Fruit fly (Drosophila melanogaster) whole organism, embryonic: ENCODE data around the gene nbs.
A peak's percentile ranks its signal among the peaks of the same experiment; 100 is the strongest.

Experiments
- Atf-2 ChIP-seq: fragments of 200-800 bp; sonication (Bioruptor generic); optimal IDR thresholded peaks from 2 replicates; lab custom pipeline; 2016; ENCODE audit warnings: missing biosample characterization, missing genetic modification characterization
- B-H2 ChIP-seq: fragments of 200-800 bp; sonication (Bioruptor generic); optimal IDR thresholded peaks from 2 replicates; lab custom pipeline; 2018; ENCODE audit warnings: missing biosample characterization, mild to moderate bottlenecking, missing genetic modification characterization
- CG10209 ChIP-seq: fragments of 200-800 bp; sonication (Bioruptor generic); optimal IDR thresholded peaks from 3 replicates; lab custom pipeline; 2017; ENCODE audit warnings: missing biosample characterization, mild to moderate bottlenecking, missing genetic modification characterization, missing genetic modification reagents
- CG10654 ChIP-seq: fragments of 200-800 bp; sonication (Bioruptor generic); optimal IDR thresholded peaks from 2 replicates; lab custom pipeline; 2016; ENCODE audit warnings: missing biosample characterization, missing genetic modification characterization
- CG10979 ChIP-seq: fragments of 200-800 bp; sonication (Bioruptor generic); optimal IDR thresholded peaks from 2 replicates; lab custom pipeline; 2018; ENCODE audit warnings: missing biosample characterization, mild to moderate bottlenecking, missing genetic modification characterization, moderate library complexity
- CG11504 ChIP-seq: fragments of 200-800 bp; sonication (Bioruptor generic); optimal IDR thresholded peaks from 3 replicates; lab custom pipeline; 2019; ENCODE audit warnings: missing biosample characterization, mild to moderate bottlenecking, missing genetic modification characterization, moderate library complexity
- CG12769 ChIP-seq: fragments of 200-800 bp; sonication (Bioruptor generic); optimal IDR thresholded peaks from 2 replicates; lab custom pipeline; 2019; ENCODE audit warnings: missing biosample characterization, mild to moderate bottlenecking, missing genetic modification characterization, moderate library complexity
- CG14965 ChIP-seq: fragments of 200-800 bp; sonication (Bioruptor generic); optimal IDR thresholded peaks from 2 replicates; lab custom pipeline; 2016; ENCODE audit warnings: missing biosample characterization, missing genetic modification characterization, borderline replicate concordance
- CG16815 ChIP-seq: fragments of 200-800 bp; sonication (Bioruptor generic); optimal IDR thresholded peaks from 3 replicates; lab custom pipeline; 2017; ENCODE audit warnings: missing biosample characterization, mild to moderate bottlenecking, missing genetic modification characterization
- CG17328 ChIP-seq: fragments of 200-800 bp; sonication (Bioruptor generic); IDR thresholded peaks from 2 replicates; pipeline ENCODE4 v1.3.6; 2022; ENCODE audit warnings: missing biosample characterization, missing genetic modification characterization
- CG18619 ChIP-seq: fragments of 200-800 bp; sonication (Bioruptor generic); optimal IDR thresholded peaks from 3 replicates; lab custom pipeline; 2017; ENCODE audit warnings: missing biosample characterization, mild to moderate bottlenecking, missing genetic modification characterization
- CG2712 ChIP-seq: fragments of 200-800 bp; optimal IDR thresholded peaks from 3 replicates; lab custom pipeline; 2019; ENCODE audit warnings: missing biosample characterization, mild to moderate bottlenecking, missing genetic modification characterization, moderate library complexity
- CG30020 ChIP-seq: fragments of 200-800 bp; optimal IDR thresholded peaks from 2 replicates; lab custom pipeline; 2019; ENCODE audit warnings: missing biosample characterization, mild to moderate bottlenecking, missing genetic modification characterization, moderate library complexity
- CG31365 ChIP-seq: fragments of 200-800 bp; sonication (Bioruptor generic); optimal IDR thresholded peaks from 2 replicates; lab custom pipeline; 2018; ENCODE audit warnings: missing biosample characterization, mild to moderate bottlenecking, missing genetic modification characterization
- CG31388 ChIP-seq: fragments of 200-800 bp; sonication (Bioruptor generic); optimal IDR thresholded peaks from 2 replicates; lab custom pipeline; 2016; ENCODE audit warnings: missing biosample characterization, missing genetic modification characterization
- CG5180 ChIP-seq: fragments of 200-800 bp; sonication (Bioruptor generic); optimal IDR thresholded peaks from 3 replicates; lab custom pipeline; 2017; ENCODE audit warnings: missing biosample characterization, missing genetic modification characterization, mild to moderate bottlenecking, moderate library complexity, missing genetic modification reagents
- CG6272 ChIP-seq: fragments of 200-800 bp; sonication (Bioruptor generic); IDR thresholded peaks from 2 replicates; pipeline ENCODE4 v1.3.6; 2022; ENCODE audit warnings: missing biosample characterization, missing genetic modification characterization
- CG6683 ChIP-seq: fragments of 200-800 bp; sonication (Bioruptor generic); optimal IDR thresholded peaks from 2 replicates; lab custom pipeline; 2017; ENCODE audit warnings: missing biosample characterization, mild to moderate bottlenecking, missing genetic modification characterization, missing genetic modification reagents
- CG8290 ChIP-seq, 3 experiments: fragments of 200-800 bp; sonication (Bioruptor generic); optimal IDR thresholded peaks; 2 replicates each; lab custom pipeline; 2016 to 2019; ENCODE audit warnings: missing biosample characterization in 3 of 3, missing genetic modification characterization in 3 of 3, mild to moderate bottlenecking in 2 of 3, moderate library complexity in 1 of 3
- CG9215 ChIP-seq: fragments of 200-800 bp; sonication (Bioruptor generic); IDR thresholded peaks from 2 replicates; pipeline ENCODE4 v1.3.6; 2022; ENCODE audit warnings: missing biosample characterization, missing genetic modification characterization
- CG9876 ChIP-seq: fragments of 200-800 bp; sonication (Bioruptor generic); optimal IDR thresholded peaks from 2 replicates; lab custom pipeline; 2016; ENCODE audit warnings: missing biosample characterization, missing genetic modification characterization
- Doc3 ChIP-seq: fragments of 200-800 bp; sonication (Bioruptor generic); IDR thresholded peaks from 3 replicates; pipeline ENCODE4 v1.3.6; 2022; ENCODE audit warnings: missing biosample characterization, missing genetic modification characterization; ENCODE audit not compliant: partially characterized antibody
- Dref ChIP-seq: fragments of 200-800 bp; sonication (Bioruptor generic); IDR thresholded peaks from 2 replicates; pipeline ENCODE4 v1.3.6; 2022; ENCODE audit warnings: missing biosample characterization, missing genetic modification characterization
- ERR ChIP-seq: fragments of 200-800 bp; sonication (Bioruptor generic); optimal IDR thresholded peaks from 2 replicates; lab custom pipeline; 2016; ENCODE audit warnings: missing biosample characterization, missing genetic modification characterization
- Fer2 ChIP-seq: fragments of 200-800 bp; sonication (Bioruptor generic); optimal IDR thresholded peaks from 2 replicates; lab custom pipeline; 2018; ENCODE audit warnings: missing biosample characterization, mild to moderate bottlenecking, missing genetic modification characterization, moderate library complexity
- GATAe ChIP-seq: fragments of 200-800 bp; sonication (Bioruptor generic); conservative IDR thresholded peaks from 2 replicates; pipeline ENCODE4 v1.3.6; 2022; ENCODE audit warnings: missing biosample characterization, missing genetic modification characterization
- Hmx ChIP-seq: fragments of 200-800 bp; sonication (Bioruptor generic); optimal IDR thresholded peaks from 2 replicates; lab custom pipeline; 2016; ENCODE audit warnings: missing biosample characterization, missing genetic modification characterization
- Hsf ChIP-seq: fragments of 200-800 bp; sonication (Bioruptor generic); optimal IDR thresholded peaks from 3 replicates; lab custom pipeline; 2016; ENCODE audit warnings: missing biosample characterization, missing genetic modification characterization
- NfI ChIP-seq: fragments of 200-800 bp; sonication (Bioruptor generic); optimal IDR thresholded peaks from 3 replicates; lab custom pipeline; 2018; ENCODE audit warnings: missing biosample characterization, mild to moderate bottlenecking, missing genetic modification characterization, moderate library complexity
- Rfx ChIP-seq: fragments of 200-800 bp; sonication (Bioruptor generic); IDR thresholded peaks from 2 replicates; pipeline ENCODE4 v1.3.6; 2022; ENCODE audit warnings: missing biosample characterization, missing genetic modification characterization
- ac ChIP-seq: fragments of 200-800 bp; sonication (Bioruptor generic); optimal IDR thresholded peaks from 3 replicates; lab custom pipeline; 2017; ENCODE audit warnings: missing biosample characterization, mild to moderate bottlenecking, missing genetic modification characterization
- bab2 ChIP-seq: fragments of 200-800 bp; sonication (Bioruptor generic); optimal IDR thresholded peaks from 2 replicates; lab custom pipeline; 2016; ENCODE audit warnings: missing biosample characterization, missing genetic modification characterization
- bowl ChIP-seq: fragments of 200-800 bp; sonication (Bioruptor generic); IDR thresholded peaks from 2 replicates; pipeline ENCODE4 v1.3.6; 2022; ENCODE audit warnings: missing biosample characterization, missing genetic modification characterization
- cas ChIP-seq: fragments of 200-800 bp; sonication (Bioruptor generic); IDR thresholded peaks from 2 replicates; pipeline ENCODE4 v1.3.6; 2022; ENCODE audit warnings: missing biosample characterization, missing genetic modification characterization
- dati ChIP-seq: fragments of 200-800 bp; sonication (Bioruptor generic); IDR thresholded peaks from 2 replicates; pipeline ENCODE4 v1.3.6; 2022; ENCODE audit warnings: missing biosample characterization, missing genetic modification characterization
- hkb ChIP-seq, 2 experiments: fragments of 200-800 bp in 1 of 2; fragments of >200 bp in 1 of 2; sonication (Bioruptor generic) in 1 of 2; IDR thresholded peaks in 1 of 2; optimal IDR thresholded peaks in 1 of 2; 2 replicates each; pipeline versions ENCODE4 v1.3.6 to Lab custom; 2017 to 2022; ENCODE audit warnings: missing biosample characterization in 1 of 2, missing genetic modification characterization in 1 of 2
- insv ChIP-seq, 2 experiments: fragments of 200-800 bp; sonication (Bioruptor generic); optimal IDR thresholded peaks; 3 replicates each; lab custom pipeline; 2016 to 2018; ENCODE audit warnings: missing biosample characterization in 2 of 2, missing genetic modification characterization in 2 of 2
- kah ChIP-seq: fragments of 200-800 bp; sonication (Bioruptor generic); optimal IDR thresholded peaks from 2 replicates; lab custom pipeline; 2018; ENCODE audit warnings: missing biosample characterization, mild to moderate bottlenecking, missing genetic modification characterization
- maf-S ChIP-seq: fragments of 200-800 bp; sonication (Bioruptor generic); optimal IDR thresholded peaks from 2 replicates; lab custom pipeline; 2016; ENCODE audit warnings: missing biosample characterization, missing genetic modification characterization
- mirr ChIP-seq: fragments of 200-800 bp; sonication (Bioruptor generic); optimal IDR thresholded peaks from 3 replicates; lab custom pipeline; 2018; ENCODE audit warnings: missing biosample characterization, mild to moderate bottlenecking, missing genetic modification characterization
- nom ChIP-seq: fragments of 200-800 bp; sonication (Bioruptor generic); optimal IDR thresholded peaks from 2 replicates; lab custom pipeline; 2017; ENCODE audit warnings: missing biosample characterization, missing genetic modification characterization, mild to moderate bottlenecking, moderate library complexity, missing genetic modification reagents
- pnt ChIP-seq: fragments of 200-800 bp; sonication (Bioruptor generic); optimal IDR thresholded peaks from 3 replicates; lab custom pipeline; 2016; ENCODE audit warnings: missing biosample characterization, missing genetic modification characterization
- ro ChIP-seq: fragments of 200-800 bp; sonication (Bioruptor generic); IDR thresholded peaks from 2 replicates; pipeline ENCODE4 v1.3.6; 2022; ENCODE audit warnings: missing biosample characterization, missing genetic modification characterization
- slbo ChIP-seq: fragments of 200-800 bp; sonication (Bioruptor generic); IDR thresholded peaks from 2 replicates; pipeline ENCODE4 v1.3.6; 2022; ENCODE audit warnings: missing biosample characterization, missing genetic modification characterization
- sug ChIP-seq: fragments of 200-800 bp; optimal IDR thresholded peaks from 2 replicates; lab custom pipeline; 2019; ENCODE audit warnings: missing biosample characterization, mild to moderate bottlenecking, missing genetic modification characterization, moderate library complexity
- tin ChIP-seq: fragments of 200-800 bp; sonication (Bioruptor generic); optimal IDR thresholded peaks from 3 replicates; lab custom pipeline; 2016; ENCODE audit warnings: missing biosample characterization, missing genetic modification characterization
- toy ChIP-seq: fragments of 200-800 bp; sonication (Bioruptor generic); IDR thresholded peaks from 2 replicates; pipeline ENCODE4 v1.3.6; 2022; ENCODE audit warnings: missing biosample characterization, missing genetic modification characterization
- tup ChIP-seq: fragments of 200-800 bp; sonication (Bioruptor generic); optimal IDR thresholded peaks from 2 replicates; lab custom pipeline; 2016; ENCODE audit warnings: missing biosample characterization, mild to moderate bottlenecking, missing genetic modification characterization, moderate library complexity
- unpg ChIP-seq: fragments of 200-800 bp; sonication (Bioruptor generic); optimal IDR thresholded peaks from 3 replicates; lab custom pipeline; 2018; ENCODE audit warnings: missing biosample characterization, mild to moderate bottlenecking, missing genetic modification characterization, moderate library complexity
- vvl ChIP-seq: fragments of 200-800 bp; sonication (Bioruptor generic); IDR thresholded peaks from 2 replicates; pipeline ENCODE4 v1.3.6; 2022; ENCODE audit warnings: missing biosample characterization, missing genetic modification characterization

The nbs gene

DNA sequence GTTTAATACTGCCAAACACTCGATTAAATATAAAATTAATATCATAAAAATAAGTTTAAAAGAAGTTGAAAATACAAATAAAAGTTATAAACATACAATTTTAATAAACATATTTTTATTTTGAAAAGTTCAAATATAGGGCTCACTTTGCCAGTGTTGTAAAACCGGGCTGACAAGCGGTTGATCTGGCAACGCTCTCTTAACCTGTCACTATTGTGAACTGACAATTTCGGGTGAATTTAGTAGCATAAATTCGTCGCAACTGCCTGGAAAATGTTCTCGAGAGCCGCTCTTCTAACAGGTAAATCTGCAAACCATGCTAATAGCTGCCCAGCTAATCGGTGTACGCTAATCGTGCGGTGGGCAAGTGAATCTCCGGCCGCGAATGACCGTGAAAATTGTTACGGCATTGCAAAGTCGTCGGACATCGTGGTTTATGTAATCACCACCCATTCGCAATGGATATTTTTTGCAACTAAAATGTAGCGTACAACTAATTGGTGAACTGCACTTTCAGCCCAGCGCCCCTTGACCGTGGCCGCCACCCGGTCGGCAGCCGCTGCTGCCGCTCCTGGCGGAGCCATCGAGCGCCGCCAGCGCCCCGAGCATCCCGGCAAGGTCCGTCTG, 6.9 kb upstream of the nbs start, which contains the start of gene ATPsynB (continued):
- TF ChIP-seq toy (no peak), slbo (GFP tag; lab: Robert Waterston, UW) (peak; percentile 49; the same call in 1 of the 2 replicates), bab2 (no peak), CG12769 (tag; lab: Kevin White, UChicago) (no peak), tup (GFP tag; lab: Kevin White, UChicago) (no peak), CG10979 (no peak), GATAe (no peak), kah (GFP tag; lab: Kevin White, UChicago) (no peak), CG9876 (no peak), CG2712 (peak; percentile 100), dati (GFP tag; lab: Robert Waterston, UW) (no peak), insv (GFP tag; optimal IDR thresholded peaks at IDR 0.05; lab: Kevin White, UChicago) (peak in 1 of 2 experiments; percentile 26), CG6272 (GFP tag; lab: Robert Waterston, UW) (no peak), pnt (GFP tag; lab: Kevin White, UChicago) (no peak), CG17328 (no peak), CG16815 (GFP tag; lab: Kevin White, UChicago) (no peak), Dref (GFP tag; lab: Robert Waterston, UW) (no peak), B-H2 (peak; percentile 81), CG31365 (no peak), Atf-2 (GFP tag; lab: Kevin White, UChicago) (no peak), Hmx (GFP tag; lab: Kevin White, UChicago) (no peak), CG10209 (GFP tag; lab: Kevin White, UChicago) (no peak), sug (peak; percentile 61), NfI (GFP tag; lab: Kevin White, UChicago) (peak; percentile 39), CG14965 (GFP tag; lab: Kevin White, UChicago) (no peak), mirr (GFP tag; lab: Kevin White, UChicago) (no peak), CG5180 (GFP tag; lab: Kevin White, UChicago) (no peak), unpg (GFP tag; lab: Kevin White, UChicago) (no peak), CG11504 (no peak), CG8290 (GFP tag; optimal IDR thresholded peaks at IDR 0.05; lab: Kevin White, UChicago) (no peak), CG8290 (tag; optimal IDR thresholded peaks at IDR 0.05; lab: Kevin White, UChicago) (no peak), Fer2 (peak; percentile 3), Doc3 (GFP tag; lab: Robert Waterston, UW) (no peak), bowl (GFP tag; lab: Robert Waterston, UW) (no peak), ro (GFP tag; lab: Robert Waterston, UW) (no peak), maf-S (GFP tag; lab: Kevin White, UChicago) (no peak), cas (GFP tag; lab: Robert Waterston, UW) (no peak), Rfx (GFP tag; lab: Robert Waterston, UW) (peak; percentile 57), tin (GFP tag; lab: Kevin White, UChicago) (no peak), Hsf (GFP tag; lab: Kevin White, UChicago) (no peak), ac (GFP tag; lab: Kevin White, UChicago) (no peak), CG31388 (GFP tag; lab: Kevin White, UChicago) (no peak), hkb (optimal IDR thresholded peaks at IDR 0.05; lab: Kevin White, UChicago) (no peak), hkb (GFP tag; IDR thresholded peaks at IDR 0.05; lab: Robert Waterston, UW) (no peak), vvl (GFP tag; lab: Robert Waterston, UW) (peak; percentile 35; the same call in 1 of the 2 replicates), CG9215 (GFP tag; lab: Robert Waterston, UW) (no peak), nom (GFP tag; lab: Kevin White, UChicago) (no peak), CG30020 (tag; lab: Kevin White, UChicago) (no peak), CG18619 (GFP tag; lab: Kevin White, UChicago) (no peak), ERR (GFP tag; lab: Kevin White, UChicago) (no peak), CG6683 (no peak), CG10654 (GFP tag; lab: Kevin White, UChicago) (no peak)
